Worm (Caenorhabditis elegans): Measurements from ENCODE around the gene C28C12.1.

- TF ChIP-seq ceh-16 (tag; optimal IDR thresholded peaks at IDR 0.05) (no peak), nhr-28 (tag; optimal IDR thresholded peaks at IDR 0.05) (no peak), ZK546.5 (tag; optimal IDR thresholded peaks at IDR 0.05) (no peak), nfya-1 (tag; optimal IDR thresholded peaks at IDR 0.05; ENCODE audit: insufficient read depth) (no peak), unc-39 (tag; optimal IDR thresholded peaks at IDR 0.05) (no peak), nhr-25 (tag; optimal IDR thresholded peaks at IDR 0.05) (no peak), pha-4 (tag; optimal IDR thresholded peaks at IDR 0.05) (no peak), nhr-237 (tag; optimal IDR thresholded peaks at IDR 0.05) (no peak)
These were observed 5.2 kb upstream of the C28C12.1 start, which contains the start of gene C28C12.12 for ce11 chrIV:8496263-8496662.
